Fruit fly (Drosophila melanogaster): ENCODE data around the gene CG42376.

The CG42376 gene

DNA sequence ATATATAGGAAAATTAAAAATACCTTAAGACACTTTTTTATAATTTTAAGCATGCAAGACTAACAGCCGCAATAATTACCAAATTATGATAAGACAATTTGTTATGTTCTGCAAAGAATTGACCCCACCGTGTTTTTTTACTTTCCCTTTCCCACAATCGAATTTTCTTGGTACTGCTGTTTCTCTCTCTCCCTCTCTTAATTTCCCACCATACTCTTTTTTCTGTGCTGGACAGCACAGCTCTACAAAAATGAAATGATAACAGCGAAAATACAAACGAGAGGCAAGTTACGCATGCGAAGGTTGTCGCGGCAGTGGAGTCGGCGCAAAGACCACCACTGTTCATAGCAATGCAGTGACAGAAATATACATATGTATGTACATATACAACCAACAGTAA, 23.2 kb downstream of the CG42376 start (continued):
- no peak for TF ChIP-seq scrt (GFP tag; optimal IDR thresholded peaks at IDR 0.05)
- TF ChIP-seq bcd (GFP tag; optimal IDR thresholded peaks at IDR 0.05): no peak
- TF ChIP-seq Myb (GFP tag; optimal IDR thresholded peaks at IDR 0.05): no peak
- no peak for TF ChIP-seq Tbp (GFP tag; optimal IDR thresholded peaks at IDR 0.05)
- no peak for TF ChIP-seq CG15269 (tag; optimal IDR thresholded peaks at IDR 0.05)

- TF ChIP-seq C15 (GFP tag; IDR thresholded peaks at IDR 0.05) (no peak), CG10431 (GFP tag; optimal IDR thresholded peaks at IDR 0.05) (no peak), CG13296 (GFP tag; optimal IDR thresholded peaks at IDR 0.05) (no peak), Gug (GFP tag; IDR thresholded peaks at IDR 0.05) (no peak), CG12071 (GFP tag; optimal IDR thresholded peaks at IDR 0.05) (no peak), Xrp1 (GFP tag; IDR thresholded peaks at IDR 0.05) (0 out of 2 replicates have a peak, but pooled peaks have one; percentile 17), CG11504 (tag; optimal IDR thresholded peaks at IDR 0.05) (peak; percentile 11), insv (GFP tag; optimal IDR thresholded peaks at IDR 0.05) (peak; percentile 53 to 93), corto (GFP tag; optimal IDR thresholded peaks at IDR 0.05) (no peak), HLHmδ (GFP tag; optimal IDR thresholded peaks at IDR 0.05) (no peak), YL-1 (GFP tag; optimal IDR thresholded peaks at IDR 0.05) (no peak), pfk (GFP tag; optimal IDR thresholded peaks at IDR 0.05) (no peak), slbo (GFP tag; IDR thresholded peaks at IDR 0.05) (peak; percentile 49), CG31388 (GFP tag; optimal IDR thresholded peaks at IDR 0.05) (no peak), CG2202 (tag; optimal IDR thresholded peaks at IDR 0.05) (no peak), Lim3 (GFP tag; IDR thresholded peaks at IDR 0.05) (no peak), pan (optimal IDR thresholded peaks at IDR 0.05) (no peak), pan (GFP tag; optimal IDR thresholded peaks at IDR 0.05 in 1 of 2, IDR thresholded peaks at IDR 0.05 in 1 of 2) (no peak), CG31441 (GFP tag; IDR thresholded peaks at IDR 0.05) (no peak), HLH3B (GFP tag; IDR thresholded peaks at IDR 0.05) (no peak), vfl (GFP tag; optimal IDR thresholded peaks at IDR 0.05) (no peak), amos (GFP tag; IDR thresholded peaks at IDR 0.05; ENCODE audit: partially characterized antibody) (no peak), crol (GFP tag; IDR thresholded peaks at IDR 0.05) (no peak), Hmr (GFP tag; optimal IDR thresholded peaks at IDR 0.05) (peak; percentile 40), chinmo (GFP tag; IDR thresholded peaks at IDR 0.05; ENCODE audit: partially characterized antibody) (no peak), hth (optimal IDR thresholded peaks at IDR 0.05) (no peak), ttk (GFP tag; IDR thresholded peaks at IDR 0.05) (no peak), Med (GFP tag) (peak; percentile 77), jing (GFP tag; optimal IDR thresholded peaks at IDR 0.05) (no peak), jumu (GFP tag; optimal IDR thresholded peaks at IDR 0.05) (no peak), Abd-B (GFP tag; optimal IDR thresholded peaks at IDR 0.05) (no peak), Elba2 (GFP tag; optimal IDR thresholded peaks at IDR 0.05) (peak; percentile 75), eve (GFP tag; optimal IDR thresholded peaks at IDR 0.05) (peak in 1 of 2 experiments; percentile 75), abd-A (tag; optimal IDR thresholded peaks at IDR 0.05) (peak; percentile 28), CG8924 (tag; optimal IDR thresholded peaks at IDR 0.05) (peak; percentile 29), Dll (GFP tag; IDR thresholded peaks at IDR 0.05; ENCODE audit: partially characterized antibody) (no peak), slp2 (GFP tag; optimal IDR thresholded peaks at IDR 0.05) (no peak), CG2120 (GFP tag; optimal IDR thresholded peaks at IDR 0.05) (peak; percentile 42), Fer3 (tag; optimal IDR thresholded peaks at IDR 0.05) (no peak), CkIIα-i1 (GFP tag; IDR thresholded peaks at IDR 0.05) (no peak), ind (GFP tag; optimal IDR thresholded peaks at IDR 0.05) (peak; percentile 2), cwo (GFP tag; optimal IDR thresholded peaks at IDR 0.05) (no peak), ci (GFP tag; IDR thresholded peaks at IDR 0.05) (peak; percentile 67; the same call in 2 of the 3 replicates), grau (tag; optimal IDR thresholded peaks at IDR 0.05) (peak; percentile 48)
These were observed 23.9 kb downstream of the CG42376 start for dm6 chrX:278370-279096.

All from whole organism, embryonic.